Worm (Caenorhabditis elegans) whole organism, young adult: ENCODE results near the gene ints-7.

Experiments used
- F52B5.7 ChIP-seq: sonication (generic microtip); optimal IDR thresholded peaks from 2 replicates; lab custom pipeline; 2016; ENCODE audit warnings: mild to moderate bottlenecking, missing genetic modification characterization, missing compliant biosample characterization
- K12H6.12 ChIP-seq: fragments of 200-800 bp; sonication (Bioruptor generic); optimal IDR thresholded peaks from 2 replicates; lab custom pipeline; 2018; ENCODE audit warnings: mild to moderate bottlenecking, missing genetic modification characterization, missing compliant biosample characterization
- aptf-2 ChIP-seq: fragments of 200-800 bp; sonication (Bioruptor generic); conservative IDR thresholded peaks from 2 replicates; pipeline ENCODE4 v1.3.6; 2022; ENCODE audit warnings: missing genetic modification reagents, missing genetic modification characterization, missing compliant biosample characterization
- ceh-58 ChIP-seq: fragments of 200-800 bp; sonication (Bioruptor generic); IDR thresholded peaks from 2 replicates; pipeline ENCODE4 v1.3.6; 2022; ENCODE audit warnings: missing genetic modification characterization, missing compliant biosample characterization
- hlh-12 ChIP-seq: sonication (generic microtip); optimal IDR thresholded peaks from 2 replicates; lab custom pipeline; 2016; ENCODE audit warnings: missing genetic modification characterization, missing compliant biosample characterization
- nfya-1 ChIP-seq: sonication (generic microtip); optimal IDR thresholded peaks from 2 replicates; lab custom pipeline; 2017; ENCODE audit warnings: antibody characterized with exemption, missing compliant biosample characterization, missing genetic modification characterization, borderline replicate concordance; ENCODE audit not compliant: insufficient read depth
- nfyb-1 ChIP-seq: fragments of 200-800 bp; sonication (Bioruptor generic); IDR thresholded peaks from 2 replicates; pipeline ENCODE4 v1.3.6; 2022; ENCODE audit warnings: missing genetic modification reagents, missing genetic modification characterization, missing compliant biosample characterization
- nhr-179 ChIP-seq: sonication (generic microtip); optimal IDR thresholded peaks from 2 replicates; lab custom pipeline; 2016; ENCODE audit warnings: mild to moderate bottlenecking, missing genetic modification characterization, missing compliant biosample characterization
- pha-4 ChIP-seq: fragments of 150-350 bp; sonication (generic microtip); optimal IDR thresholded peaks from 2 replicates; lab custom pipeline; 2014; ENCODE audit warnings: missing biosample characterization, missing genetic modification reagents, missing genetic modification characterization
- snpc-4 ChIP-seq, 5 experiments: fragments of 150-350 bp in 1 of 5; sonication (generic microtip) in 4 of 5; optimal IDR thresholded peaks; 2 replicates each; lab custom pipeline; 2014 to 2018; ENCODE audit warnings: missing genetic modification characterization in 5 of 5, missing biosample characterization in 3 of 5, antibody characterized with exemption in 2 of 5, mild to moderate bottlenecking in 2 of 5, missing compliant biosample characterization in 2 of 5, missing genotype in 2 of 5, moderate library complexity in 2 of 5, missing genetic modification reagents in 1 of 5
- ztf-6 ChIP-seq: fragments of 200-800 bp; sonication (Bioruptor generic); IDR thresholded peaks from 2 replicates; pipeline ENCODE4 v1.3.6; 2022; ENCODE audit warnings: missing genetic modification reagents, missing genetic modification characterization, missing compliant biosample characterization

DNA sequence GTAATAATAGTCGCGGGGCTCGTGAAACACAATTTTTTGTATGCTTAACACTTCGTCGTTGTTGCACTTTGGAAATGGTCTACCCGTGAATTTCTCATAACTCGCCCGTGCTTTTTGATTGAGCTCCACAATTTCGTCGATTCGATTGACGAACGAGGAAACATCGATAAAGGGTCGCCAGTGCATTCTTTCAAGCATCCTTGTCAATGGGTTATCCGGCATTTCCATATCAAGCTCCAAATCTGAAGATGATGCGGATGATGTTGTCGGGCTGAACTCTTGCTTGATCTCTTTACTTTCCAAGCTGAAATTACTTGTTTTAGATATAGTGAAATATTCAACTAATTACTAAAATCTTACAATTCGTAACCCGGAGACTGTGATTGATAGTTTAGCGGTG lies 45.3 kb downstream of the ints-7 start:
- TF ChIP-seq nhr-179 (tag; lab: Kevin White, UChicago) (no peak), aptf-2 (GFP tag; lab: Robert Waterston, UW) (no peak), ceh-58 (GFP tag; lab: Robert Waterston, UW) (no peak), F52B5.7 (tag; lab: Kevin White, UChicago) (no peak), nfyb-1 (GFP tag; lab: Robert Waterston, UW) (no peak), nfya-1 (tag; lab: Kevin White, UChicago) (no peak), ztf-6 (GFP tag; lab: Robert Waterston, UW) (no peak), pha-4 (tag; lab: Kevin White, UChicago) (no peak), snpc-4 (GFP tag; optimal IDR thresholded peaks at IDR 0.05; lab: Kevin White, UChicago) (no peak), snpc-4 (tag; optimal IDR thresholded peaks at IDR 0.05; lab: Kevin White, UChicago) (no peak), hlh-12 (tag; lab: Kevin White, UChicago) (no peak), K12H6.12 (tag; lab: Kevin White, UChicago) (no peak)
